Worm (Caenorhabditis elegans) whole organism, L3 larva: ENCODE results near the gene gst-30.
A peak's percentile ranks its signal among the peaks of the same experiment; 100 is the strongest.

ENCODE experiments used
- R02D3.7 ChIP-seq: fragments of 150-350 bp; optimal IDR thresholded peaks from 2 replicates; lab custom pipeline; 2014; ENCODE audit warnings: missing biosample characterization, missing genetic modification characterization
- ZK546.5 ChIP-seq: sonication (generic microtip); optimal IDR thresholded peaks from 2 replicates; lab custom pipeline; 2017; ENCODE audit warnings: missing biosample characterization, missing genetic modification characterization
- ceh-16 ChIP-seq: sonication (generic microtip); optimal IDR thresholded peaks from 2 replicates; lab custom pipeline; 2017; ENCODE audit warnings: missing biosample characterization, missing genetic modification characterization
- ceh-28 ChIP-seq: fragments of 150-350 bp; optimal IDR thresholded peaks from 2 replicates; lab custom pipeline; 2014; ENCODE audit warnings: missing biosample characterization, missing genetic modification reagents, missing genetic modification characterization
- ceh-82 ChIP-seq: fragments of 150-350 bp; optimal IDR thresholded peaks from 2 replicates; lab custom pipeline; 2014; ENCODE audit warnings: missing biosample characterization, missing genetic modification characterization
- ceh-9 ChIP-seq: sonication (generic microtip); optimal IDR thresholded peaks from 2 replicates; lab custom pipeline; 2018; ENCODE audit warnings: missing biosample characterization, missing genetic modification characterization
- egl-5 ChIP-seq: fragments of 150-350 bp; optimal IDR thresholded peaks from 2 replicates; lab custom pipeline; 2017; ENCODE audit warnings: missing biosample characterization, missing genetic modification reagents, missing genetic modification characterization, inconsistent platforms
- elt-2 ChIP-seq: sonication (generic microtip); optimal IDR thresholded peaks from 2 replicates; lab custom pipeline; 2016; ENCODE audit warnings: missing genetic modification reagents, mild to moderate bottlenecking, missing genetic modification characterization, missing compliant biosample characterization
- eor-1 ChIP-seq, 2 experiments: fragments of 150-350 bp; optimal IDR thresholded peaks; 2 replicates each; lab custom pipeline; 2014 to 2018; ENCODE audit warnings: missing biosample characterization in 2 of 2, missing genetic modification characterization in 2 of 2
- fkh-10 ChIP-seq: sonication (generic microtip); optimal IDR thresholded peaks from 2 replicates; lab custom pipeline; 2017; ENCODE audit warnings: missing biosample characterization, missing genetic modification reagents, missing genetic modification characterization
- fkh-2 ChIP-seq: fragments of 150-350 bp; optimal IDR thresholded peaks from 2 replicates; lab custom pipeline; 2014; ENCODE audit warnings: missing biosample characterization, missing genetic modification reagents, missing genetic modification characterization
- hmg-11 ChIP-seq: sonication (generic microtip); optimal IDR thresholded peaks from 2 replicates; lab custom pipeline; 2016; ENCODE audit warnings: missing genetic modification characterization, missing compliant biosample characterization
- lin-15B ChIP-seq: fragments of 150-350 bp; optimal IDR thresholded peaks from 2 replicates; lab custom pipeline; 2014; ENCODE audit warnings: missing biosample characterization, missing genetic modification characterization
- lin-39 ChIP-seq: fragments of 150-350 bp; optimal IDR thresholded peaks from 2 replicates; lab custom pipeline; 2018; ENCODE audit warnings: missing biosample characterization, missing genetic modification reagents, missing genetic modification characterization
- lsy-12 ChIP-seq: sonication (generic microtip); optimal IDR thresholded peaks from 2 replicates; lab custom pipeline; 2016; ENCODE audit warnings: mild to moderate bottlenecking, missing genetic modification characterization, missing compliant biosample characterization
- mml-1 ChIP-seq: fragments of 150-350 bp; sonication (generic microtip); optimal IDR thresholded peaks from 3 replicates; lab custom pipeline; 2014; ENCODE audit warnings: missing biosample characterization, missing genetic modification characterization
- nfya-1 ChIP-seq: sonication (generic microtip); optimal IDR thresholded peaks from 2 replicates; lab custom pipeline; 2017; ENCODE audit warnings: missing genetic modification characterization, mild to moderate bottlenecking, missing compliant biosample characterization, antibody characterized with exemption, moderate library complexity; ENCODE audit not compliant: insufficient read depth
- nhr-11 ChIP-seq: fragments of 150-350 bp; optimal IDR thresholded peaks from 2 replicates; lab custom pipeline; 2014; ENCODE audit warnings: missing biosample characterization, missing genetic modification characterization
- nhr-23 ChIP-seq: fragments of 150-350 bp; optimal IDR thresholded peaks from 2 replicates; lab custom pipeline; 2014; ENCODE audit warnings: missing biosample characterization, missing genetic modification reagents, missing genetic modification characterization
- nhr-237 ChIP-seq: fragments of 150-350 bp; optimal IDR thresholded peaks from 2 replicates; lab custom pipeline; 2014; ENCODE audit warnings: missing biosample characterization, missing genetic modification characterization
- nhr-25 ChIP-seq: sonication (generic microtip); optimal IDR thresholded peaks from 2 replicates; lab custom pipeline; 2017; ENCODE audit warnings: missing biosample characterization, missing genetic modification characterization
- nhr-28 ChIP-seq: fragments of 150-350 bp; optimal IDR thresholded peaks from 2 replicates; lab custom pipeline; 2014; ENCODE audit warnings: missing biosample characterization, missing genetic modification characterization
- nhr-43 ChIP-seq: sonication (generic microtip); optimal IDR thresholded peaks from 2 replicates; lab custom pipeline; 2016; ENCODE audit warnings: mild to moderate bottlenecking, missing genetic modification characterization, missing compliant biosample characterization; ENCODE audit not compliant: poor library complexity, severe bottlenecking
- nhr-67 ChIP-seq: fragments of 150-350 bp; optimal IDR thresholded peaks from 2 replicates; lab custom pipeline; 2014; ENCODE audit warnings: missing biosample characterization, missing genetic modification characterization
- pha-4 ChIP-seq: fragments of 150-350 bp; optimal IDR thresholded peaks from 2 replicates; lab custom pipeline; 2014; ENCODE audit warnings: missing biosample characterization, missing genetic modification reagents, missing genetic modification characterization
- pqm-1 ChIP-seq: fragments of 150-350 bp; optimal IDR thresholded peaks from 2 replicates; lab custom pipeline; 2017; ENCODE audit warnings: missing biosample characterization, missing genetic modification characterization, inconsistent platforms
- sea-2 ChIP-seq: fragments of 150-350 bp; sonication (generic microtip); optimal IDR thresholded peaks from 4 replicates; lab custom pipeline; 2014; ENCODE audit warnings: missing biosample characterization, missing genetic modification reagents, missing genetic modification characterization
- skn-1 ChIP-seq: fragments of 150-350 bp; optimal IDR thresholded peaks from 2 replicates; lab custom pipeline; 2014; ENCODE audit warnings: missing biosample characterization, missing genetic modification characterization
- tbx-2 ChIP-seq: sonication (generic microtip); optimal IDR thresholded peaks from 2 replicates; lab custom pipeline; 2016; ENCODE audit warnings: mild to moderate bottlenecking, missing genetic modification characterization, missing compliant biosample characterization
- unc-39 ChIP-seq: sonication (generic microtip); optimal IDR thresholded peaks from 4 replicates; lab custom pipeline; 2017; ENCODE audit warnings: missing biosample characterization, missing genetic modification characterization
- ztf-11 ChIP-seq: fragments of 150-350 bp; optimal IDR thresholded peaks from 2 replicates; lab custom pipeline; 2014; ENCODE audit warnings: missing biosample characterization, missing genetic modification characterization
- ztf-4 ChIP-seq: fragments of 150-350 bp; optimal IDR thresholded peaks from 2 replicates; lab custom pipeline; 2014; ENCODE audit warnings: missing biosample characterization, missing genetic modification characterization

The gst-30 gene

DNA sequence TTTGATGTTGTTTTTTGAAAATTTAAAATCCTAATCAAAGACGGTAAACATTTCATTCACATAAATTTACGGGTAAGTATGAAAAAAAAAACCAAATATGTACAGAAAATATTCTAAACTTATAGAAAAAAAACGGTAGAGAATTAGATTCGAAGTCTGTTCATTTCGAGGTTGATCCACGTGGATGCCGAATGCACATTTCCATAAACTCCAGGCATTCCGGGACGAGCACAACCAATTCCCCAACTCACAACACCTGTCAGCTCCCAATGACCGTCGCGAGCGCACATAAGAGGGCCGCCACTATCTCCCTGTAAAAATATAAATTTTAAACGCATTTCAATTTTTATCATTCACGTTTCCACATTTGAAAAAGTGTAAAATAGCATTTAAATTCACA is 13.3 kb upstream of the gst-30 start:
- no peak for TF ChIP-seq pha-4 (tag; lab: Kevin White, UChicago)
- TF ChIP-seq nhr-67 = no peak
- peak; percentile 32 for TF ChIP-seq elt-2 (tag; lab: Kevin White, UChicago)

DNA sequence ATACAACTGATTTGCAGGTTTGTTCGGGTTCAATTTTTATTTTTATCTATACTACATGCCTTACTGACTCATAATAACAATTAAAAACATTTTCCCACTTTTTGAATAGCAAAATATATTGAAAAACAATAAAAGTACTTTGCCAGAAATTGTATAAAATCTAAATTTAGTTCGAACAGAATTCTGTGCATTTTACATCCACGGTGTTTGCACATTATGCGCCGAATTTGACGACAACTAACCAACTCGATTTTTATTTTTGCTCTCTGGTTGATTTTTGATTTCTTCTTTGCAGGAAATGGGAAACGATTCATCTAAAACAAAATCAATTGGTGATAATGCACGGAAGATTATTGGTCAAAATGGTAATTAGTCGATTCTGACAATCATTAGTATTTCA is 11.9 kb upstream of the gst-30 start:
- no peak for TF ChIP-seq tbx-2
- no peak for TF ChIP-seq ceh-82 (tag; lab: Kevin White, UChicago)
- peak; percentile 9 for TF ChIP-seq pha-4 (tag; lab: Kevin White, UChicago)
- TF ChIP-seq eor-1 (tag; optimal IDR thresholded peaks at IDR 0.05; lab: Kevin White, UChicago) = no peak
- TF ChIP-seq nhr-28 = no peak
- TF ChIP-seq ztf-11 (tag; lab: Kevin White, UChicago) = no peak
- no peak for TF ChIP-seq ZK546.5 (tag; lab: Kevin White, UChicago)
- TF ChIP-seq ztf-4 (tag; lab: Kevin White, UChicago) = no peak
- peak; percentile 40 for TF ChIP-seq elt-2 (tag; lab: Kevin White, UChicago)
- no peak for TF ChIP-seq nhr-67

DNA sequence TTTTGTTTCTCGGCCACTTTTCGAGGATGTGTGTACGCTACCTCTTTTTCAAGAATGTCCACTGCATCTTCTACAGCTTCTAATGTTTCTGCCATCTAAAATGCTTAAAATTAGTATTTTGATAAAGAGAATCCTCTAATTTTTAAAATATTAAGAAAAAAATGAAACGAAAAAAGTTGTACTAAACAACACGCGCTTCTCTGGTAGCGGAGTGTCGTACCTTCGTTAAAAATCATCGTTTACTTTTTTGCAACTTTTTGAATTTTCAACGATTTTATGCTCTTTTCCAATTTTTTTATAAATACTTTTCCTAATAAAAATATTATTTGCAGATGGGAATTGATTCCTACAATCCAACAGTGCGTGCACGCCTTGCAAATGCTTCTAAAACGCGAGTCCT is 10.8 kb upstream of the gst-30 start, which contains the start of the genes gldi-11 and ZK546.2:
Gene gldi-11, minus strand, starts transcription at position 95 of the 400 bp plus-strand sequence.
Gene ZK546.2, plus strand, starts transcription at position 333 of the 400 bp plus-strand sequence.
- peak; percentile 11 for TF ChIP-seq elt-2 (tag; lab: Kevin White, UChicago)
- peak; percentile 23 for TF ChIP-seq hmg-11 (tag; lab: Kevin White, UChicago)
- no peak for TF ChIP-seq fkh-10 (GFP tag; lab: Kevin White, UChicago)
- no peak for TF ChIP-seq mml-1 (tag; lab: Kevin White, UChicago)
- TF ChIP-seq pha-4 (tag; lab: Kevin White, UChicago) = peak; percentile 55
- TF ChIP-seq skn-1 (tag; lab: Kevin White, UChicago) = peak; percentile 13
- TF ChIP-seq nhr-11 (tag; lab: Kevin White, UChicago) = no peak
- TF ChIP-seq ceh-9 = no peak
- peak; percentile 16 for TF ChIP-seq nfya-1 (tag; lab: Kevin White, UChicago)
- no peak for TF ChIP-seq lsy-12 (tag; lab: Kevin White, UChicago)
- TF ChIP-seq nhr-237 (tag; lab: Kevin White, UChicago) = no peak
- TF ChIP-seq sea-2 = no peak
- TF ChIP-seq lin-39 (tag; lab: Kevin White, UChicago) = no peak
- no peak for TF ChIP-seq lin-15B
- TF ChIP-seq tbx-2 = no peak

DNA sequence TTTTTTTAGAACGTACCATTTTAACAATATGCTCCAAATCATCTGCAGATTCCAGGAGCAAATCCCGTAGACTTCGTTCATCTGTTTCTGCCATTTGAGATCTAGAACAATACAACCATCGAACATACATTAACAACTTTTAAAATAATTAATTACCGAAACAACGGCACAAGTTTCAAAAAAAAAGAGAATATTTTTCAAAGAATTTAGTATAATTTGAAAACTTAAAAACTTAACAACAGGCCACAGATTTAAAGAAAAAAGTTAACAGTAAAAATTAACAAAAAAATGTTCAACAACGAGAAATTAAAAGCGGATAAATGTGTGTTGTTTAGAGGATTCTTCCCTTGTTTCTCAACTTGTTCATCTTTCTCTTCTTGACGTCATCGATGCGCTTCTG is 9.0 kb upstream of the gst-30 start, which contains the start of gene mdt-4:
Gene mdt-4, minus strand, starts transcription at position 101 of the 400 bp plus-strand sequence.
- TF ChIP-seq egl-5 (tag; lab: Kevin White, UChicago) (no peak), ceh-28 (tag; lab: Kevin White, UChicago) (no peak), nhr-23 (tag; lab: Kevin White, UChicago) (no peak), hmg-11 (tag; lab: Kevin White, UChicago) (no peak), R02D3.7 (tag; lab: Kevin White, UChicago) (no peak), ceh-16 (no peak), lin-39 (tag; lab: Kevin White, UChicago) (no peak), sea-2 (no peak), tbx-2 (no peak), elt-2 (tag; lab: Kevin White, UChicago) (no peak), unc-39 (tag; lab: Kevin White, UChicago) (no peak), nfya-1 (tag; lab: Kevin White, UChicago) (no peak), ztf-4 (tag; lab: Kevin White, UChicago) (no peak), lin-15B (no peak), mml-1 (tag; lab: Kevin White, UChicago) (no peak), fkh-2 (tag; lab: Kevin White, UChicago) (no peak)

DNA sequence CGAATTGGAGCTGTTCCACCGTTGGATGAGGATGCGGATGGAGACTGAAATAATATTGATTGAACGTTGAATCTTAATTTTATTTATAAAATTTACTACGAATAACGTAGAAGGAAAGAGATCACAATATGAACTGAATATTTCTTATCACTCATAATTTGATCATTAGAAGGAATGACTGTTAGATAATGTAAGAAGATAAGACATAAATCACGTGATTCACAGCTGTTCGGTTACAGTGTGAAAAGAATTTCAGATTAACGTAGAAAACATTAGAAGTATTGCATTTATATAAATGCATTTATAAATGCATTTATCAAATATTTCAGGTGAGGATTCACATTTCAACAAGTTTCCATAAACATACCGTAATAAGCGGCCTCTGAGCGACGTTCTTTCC is 8.0 kb upstream of the gst-30 start:
- no peak for TF ChIP-seq sea-2
- no peak for TF ChIP-seq nhr-25 (tag; lab: Kevin White, UChicago)
- no peak for TF ChIP-seq lin-39 (tag; lab: Kevin White, UChicago)
- peak; percentile 80 for TF ChIP-seq pqm-1 (tag; lab: Kevin White, UChicago)
- no peak for TF ChIP-seq egl-5 (tag; lab: Kevin White, UChicago)
- TF ChIP-seq tbx-2 = no peak
- peak; percentile 96 for TF ChIP-seq elt-2 (tag; lab: Kevin White, UChicago)
- no peak for TF ChIP-seq nhr-43 (tag; lab: Kevin White, UChicago)
- no peak for TF ChIP-seq fkh-10 (GFP tag; lab: Kevin White, UChicago)
- TF ChIP-seq pha-4 (tag; lab: Kevin White, UChicago) = peak; percentile 24
